Worm (Caenorhabditis elegans) whole organism, L3 larva: Measurements from ENCODE around the gene hex-1.

Experiments used
- R02D3.7 ChIP-seq: fragments of 150-350 bp; optimal IDR thresholded peaks from 2 replicates; lab custom pipeline; 2014; ENCODE audit warnings: missing biosample characterization, missing genetic modification characterization
- aly-2 ChIP-seq: fragments of 150-350 bp; optimal IDR thresholded peaks from 2 replicates; lab custom pipeline; 2014; ENCODE audit warnings: missing biosample characterization, missing genetic modification characterization
- ceh-16 ChIP-seq: sonication (generic microtip); optimal IDR thresholded peaks from 2 replicates; lab custom pipeline; 2017; ENCODE audit warnings: missing biosample characterization, missing genetic modification characterization
- ceh-28 ChIP-seq: fragments of 150-350 bp; optimal IDR thresholded peaks from 2 replicates; lab custom pipeline; 2014; ENCODE audit warnings: missing biosample characterization, missing genetic modification reagents, missing genetic modification characterization
- ceh-82 ChIP-seq: fragments of 150-350 bp; optimal IDR thresholded peaks from 2 replicates; lab custom pipeline; 2014; ENCODE audit warnings: missing biosample characterization, missing genetic modification characterization
- ceh-9 ChIP-seq: sonication (generic microtip); optimal IDR thresholded peaks from 2 replicates; lab custom pipeline; 2018; ENCODE audit warnings: missing biosample characterization, missing genetic modification characterization
- daf-12 ChIP-seq: fragments of 150-350 bp; optimal IDR thresholded peaks from 2 replicates; lab custom pipeline; 2014; ENCODE audit warnings: missing biosample characterization, missing genetic modification reagents, missing genetic modification characterization
- egl-27 ChIP-seq: sonication (generic microtip); optimal IDR thresholded peaks from 4 replicates; lab custom pipeline; 2017; ENCODE audit warnings: missing biosample characterization, missing genetic modification reagents, missing genetic modification characterization
- egl-5 ChIP-seq: fragments of 150-350 bp; optimal IDR thresholded peaks from 2 replicates; lab custom pipeline; 2017; ENCODE audit warnings: missing biosample characterization, missing genetic modification reagents, missing genetic modification characterization, inconsistent platforms
- elt-1 ChIP-seq: fragments of 150-350 bp; optimal IDR thresholded peaks from 2 replicates; lab custom pipeline; 2014; ENCODE audit warnings: missing biosample characterization, missing genetic modification characterization
- elt-2 ChIP-seq: sonication (generic microtip); optimal IDR thresholded peaks from 2 replicates; lab custom pipeline; 2016; ENCODE audit warnings: missing genetic modification reagents, mild to moderate bottlenecking, missing genetic modification characterization, missing compliant biosample characterization
- elt-3 ChIP-seq, 3 experiments: fragments of 150-350 bp in 1 of 3; sonication (generic microtip) in 2 of 3; optimal IDR thresholded peaks; 2 replicates in 2 of 3; 4 replicates in 1 of 3; lab custom pipeline; 2014 to 2017; ENCODE audit warnings: missing biosample characterization in 3 of 3, missing genetic modification characterization in 3 of 3
- fkh-10 ChIP-seq: sonication (generic microtip); optimal IDR thresholded peaks from 2 replicates; lab custom pipeline; 2017; ENCODE audit warnings: missing biosample characterization, missing genetic modification reagents, missing genetic modification characterization
- jun-1 ChIP-seq: fragments of 150-350 bp; optimal IDR thresholded peaks from 2 replicates; lab custom pipeline; 2014; ENCODE audit warnings: missing biosample characterization, missing genetic modification reagents, missing genetic modification characterization
- lin-15B ChIP-seq: fragments of 150-350 bp; optimal IDR thresholded peaks from 2 replicates; lab custom pipeline; 2014; ENCODE audit warnings: missing biosample characterization, missing genetic modification characterization
- lin-39 ChIP-seq: fragments of 150-350 bp; optimal IDR thresholded peaks from 2 replicates; lab custom pipeline; 2018; ENCODE audit warnings: missing biosample characterization, missing genetic modification reagents, missing genetic modification characterization
- lsy-12 ChIP-seq: sonication (generic microtip); optimal IDR thresholded peaks from 2 replicates; lab custom pipeline; 2016; ENCODE audit warnings: mild to moderate bottlenecking, missing genetic modification characterization, missing compliant biosample characterization
- mdl-1 ChIP-seq: fragments of 150-350 bp; optimal IDR thresholded peaks from 2 replicates; lab custom pipeline; 2014; ENCODE audit warnings: missing biosample characterization, missing genetic modification characterization
- mml-1 ChIP-seq: fragments of 150-350 bp; sonication (generic microtip); optimal IDR thresholded peaks from 3 replicates; lab custom pipeline; 2014; ENCODE audit warnings: missing biosample characterization, missing genetic modification characterization
- nfya-1 ChIP-seq: sonication (generic microtip); optimal IDR thresholded peaks from 2 replicates; lab custom pipeline; 2017; ENCODE audit warnings: missing genetic modification characterization, mild to moderate bottlenecking, missing compliant biosample characterization, antibody characterized with exemption, moderate library complexity; ENCODE audit not compliant: insufficient read depth
- nhr-11 ChIP-seq: fragments of 150-350 bp; optimal IDR thresholded peaks from 2 replicates; lab custom pipeline; 2014; ENCODE audit warnings: missing biosample characterization, missing genetic modification characterization
- nhr-12 ChIP-seq: fragments of 150-350 bp; optimal IDR thresholded peaks from 2 replicates; lab custom pipeline; 2014; ENCODE audit warnings: missing biosample characterization, missing genetic modification characterization
- nhr-43 ChIP-seq: sonication (generic microtip); optimal IDR thresholded peaks from 2 replicates; lab custom pipeline; 2016; ENCODE audit warnings: mild to moderate bottlenecking, missing genetic modification characterization, missing compliant biosample characterization; ENCODE audit not compliant: poor library complexity, severe bottlenecking
- nhr-77 ChIP-seq: fragments of 150-350 bp; optimal IDR thresholded peaks from 2 replicates; lab custom pipeline; 2014; ENCODE audit warnings: missing biosample characterization, missing genetic modification characterization
- pha-4 ChIP-seq: fragments of 150-350 bp; optimal IDR thresholded peaks from 2 replicates; lab custom pipeline; 2014; ENCODE audit warnings: missing biosample characterization, missing genetic modification reagents, missing genetic modification characterization
- pqm-1 ChIP-seq: fragments of 150-350 bp; optimal IDR thresholded peaks from 2 replicates; lab custom pipeline; 2017; ENCODE audit warnings: missing biosample characterization, missing genetic modification characterization, inconsistent platforms
- sea-2 ChIP-seq: fragments of 150-350 bp; sonication (generic microtip); optimal IDR thresholded peaks from 4 replicates; lab custom pipeline; 2014; ENCODE audit warnings: missing biosample characterization, missing genetic modification reagents, missing genetic modification characterization
- snpc-4 ChIP-seq: fragments of 150-350 bp; optimal IDR thresholded peaks from 2 replicates; lab custom pipeline; 2014; ENCODE audit warnings: missing biosample characterization, missing genetic modification characterization
- unc-62 ChIP-seq: fragments of 150-350 bp; sonication (generic microtip); optimal IDR thresholded peaks from 4 replicates; lab custom pipeline; 2014; ENCODE audit warnings: missing biosample characterization, missing genetic modification reagents, missing genetic modification characterization
- ztf-11 ChIP-seq: fragments of 150-350 bp; optimal IDR thresholded peaks from 2 replicates; lab custom pipeline; 2014; ENCODE audit warnings: missing biosample characterization, missing genetic modification characterization
- ztf-4 ChIP-seq: fragments of 150-350 bp; optimal IDR thresholded peaks from 2 replicates; lab custom pipeline; 2014; ENCODE audit warnings: missing biosample characterization, missing genetic modification characterization

Gene hex-1

ce11 chrX:2191925-2192554 lies 28.9 kb upstream of the hex-1 start, which contains the start of gene gap-1:
Gene gap-1, plus strand, starts transcription at chrX:2192504.
- no peak for TF ChIP-seq ceh-82 (tag; lab: Kevin White, UChicago)
- no peak for TF ChIP-seq ceh-9
- peak; percentile 77 for TF ChIP-seq fkh-10 (GFP tag; lab: Kevin White, UChicago)
- no peak for TF ChIP-seq lin-39
- TF ChIP-seq R02D3.7 (tag; lab: Kevin White, UChicago) = no peak
- no peak for TF ChIP-seq nhr-77 (tag; lab: Kevin White, UChicago)
- TF ChIP-seq elt-2 (tag; lab: Kevin White, UChicago) = no peak
- no peak for TF ChIP-seq jun-1
- TF ChIP-seq unc-62 (GFP tag; lab: Kevin White, UChicago) = no peak
- no peak for TF ChIP-seq sea-2 (GFP tag; lab: Kevin White, UChicago)
- TF ChIP-seq pha-4 = peak; percentile 45

ce11 chrX:2197444-2197843 lies 23.5 kb upstream of the hex-1 start:
- TF ChIP-seq egl-27 (tag; lab: Kevin White, UChicago) = no peak
- TF ChIP-seq nhr-12 (tag; lab: Kevin White, UChicago) = no peak
- TF ChIP-seq pha-4 = no peak

ce11 chrX:2199140-2199539 lies 21.8 kb upstream of the hex-1 start, which contains the start of gene T24C12.1:
Gene T24C12.1, plus strand, starts transcription at chrX:2199440.
- TF ChIP-seq nhr-12 (tag; lab: Kevin White, UChicago) (no peak), nfya-1 (tag; lab: Kevin White, UChicago) (no peak), nhr-43 (tag; lab: Kevin White, UChicago) (no peak), ceh-16 (tag; lab: Kevin White, UChicago) (no peak), ceh-82 (tag; lab: Kevin White, UChicago) (no peak), egl-5 (tag; lab: Kevin White, UChicago) (no peak), lsy-12 (tag; lab: Kevin White, UChicago) (no peak), lin-39 (no peak), snpc-4 (tag; lab: Kevin White, UChicago) (no peak), lin-15B (no peak), daf-12 (tag; lab: Kevin White, UChicago) (no peak), ztf-11 (tag; lab: Kevin White, UChicago) (no peak)

- no peak for TF ChIP-seq ceh-28 (tag; lab: Kevin White, UChicago)
- peak; percentile 43 for TF ChIP-seq elt-1 (tag; lab: Kevin White, UChicago)
- no peak for TF ChIP-seq nhr-77 (tag; lab: Kevin White, UChicago)
- TF ChIP-seq elt-2 (tag; lab: Kevin White, UChicago) = peak; percentile 92
- TF ChIP-seq egl-27 (tag; lab: Kevin White, UChicago) = no peak
- peak in 1 of 3 experiments; percentile 69 for TF ChIP-seq elt-3 (tag; optimal IDR thresholded peaks at IDR 0.05; lab: Kevin White, UChicago)
- TF ChIP-seq mdl-1 (tag; lab: Kevin White, UChicago) = no peak
- TF ChIP-seq pqm-1 (tag; lab: Kevin White, UChicago) = peak; percentile 82
Measured at ce11 chrX:2203760-2204159, 17.2 kb upstream of the hex-1 start, which contains the start of gene T24C12.3. Gene T24C12.3, minus strand, starts transcription at chrX:2203893.

- TF ChIP-seq ztf-4 (tag; lab: Kevin White, UChicago) (no peak), aly-2 (tag; lab: Kevin White, UChicago) (no peak), lin-39 (no peak), nhr-11 (tag; lab: Kevin White, UChicago) (no peak), egl-5 (tag; lab: Kevin White, UChicago) (no peak), nhr-43 (tag; lab: Kevin White, UChicago) (no peak), jun-1 (no peak), mml-1 (tag; lab: Kevin White, UChicago) (no peak), fkh-10 (GFP tag; lab: Kevin White, UChicago) (no peak), R02D3.7 (tag; lab: Kevin White, UChicago) (no peak), elt-2 (tag; lab: Kevin White, UChicago) (no peak)
Measured at ce11 chrX:2204963-2205362, 16.0 kb upstream of the hex-1 start, which contains the start of gene T24C12.4. Gene T24C12.4, minus strand, starts transcription at chrX:2205063.
